Fruit fly (Drosophila melanogaster) whole organism, embryonic: Measurements from ENCODE around the gene CG32428.

ENCODE experiments used
- Atf-2 ChIP-seq: fragments of 200-800 bp; sonication (Bioruptor generic); optimal IDR thresholded peaks from 2 replicates; lab custom pipeline; 2016; ENCODE audit warnings: missing biosample characterization, missing genetic modification characterization
- BtbVII ChIP-seq: fragments of 200-800 bp; sonication (Bioruptor generic); optimal IDR thresholded peaks from 3 replicates; lab custom pipeline; 2017; ENCODE audit warnings: missing biosample characterization, mild to moderate bottlenecking, missing genetic modification characterization
- CG10209 ChIP-seq: fragments of 200-800 bp; sonication (Bioruptor generic); optimal IDR thresholded peaks from 3 replicates; lab custom pipeline; 2017; ENCODE audit warnings: missing biosample characterization, mild to moderate bottlenecking, missing genetic modification characterization, missing genetic modification reagents
- CG10543 ChIP-seq: fragments of 200-800 bp; sonication (Bioruptor generic); optimal IDR thresholded peaks from 3 replicates; lab custom pipeline; 2017; ENCODE audit warnings: missing biosample characterization, mild to moderate bottlenecking, missing genetic modification characterization, moderate library complexity
- CG10565 ChIP-seq: fragments of 200-800 bp; sonication (Bioruptor generic); optimal IDR thresholded peaks from 3 replicates; lab custom pipeline; 2016; ENCODE audit warnings: missing biosample characterization, mild to moderate bottlenecking, missing genetic modification characterization
- CG11696 ChIP-seq: fragments of 200-800 bp; sonication (Bioruptor generic); IDR thresholded peaks from 2 replicates; pipeline ENCODE4 v1.3.6; 2022; ENCODE audit warnings: missing biosample characterization, missing genetic modification characterization
- CG13123 ChIP-seq: fragments of 200-800 bp; sonication (Bioruptor generic); optimal IDR thresholded peaks from 2 replicates; lab custom pipeline; 2016; ENCODE audit warnings: missing biosample characterization, missing genetic modification characterization
- CG13775 ChIP-seq: fragments of 200-800 bp; sonication (Bioruptor generic); optimal IDR thresholded peaks from 3 replicates; lab custom pipeline; 2017; ENCODE audit warnings: missing biosample characterization, mild to moderate bottlenecking, missing genetic modification characterization
- CG16779 ChIP-seq: fragments of 200-800 bp; sonication (Bioruptor generic); IDR thresholded peaks from 2 replicates; pipeline ENCODE4 v1.3.6; 2022; ENCODE audit warnings: missing biosample characterization, missing genetic modification characterization
- CG16815 ChIP-seq: fragments of 200-800 bp; sonication (Bioruptor generic); optimal IDR thresholded peaks from 3 replicates; lab custom pipeline; 2017; ENCODE audit warnings: missing biosample characterization, mild to moderate bottlenecking, missing genetic modification characterization
- CG16863 ChIP-seq: fragments of 200-800 bp; sonication (Bioruptor generic); optimal IDR thresholded peaks from 3 replicates; lab custom pipeline; 2016; ENCODE audit warnings: missing biosample characterization, missing genetic modification characterization
- CG17568 ChIP-seq: fragments of 200-800 bp; sonication (Bioruptor generic); optimal IDR thresholded peaks from 2 replicates; lab custom pipeline; 2018; ENCODE audit warnings: missing biosample characterization, mild to moderate bottlenecking, missing genetic modification characterization, moderate library complexity
- CG1792 ChIP-seq: fragments of 200-800 bp; sonication (Bioruptor generic); optimal IDR thresholded peaks from 2 replicates; lab custom pipeline; 2016; ENCODE audit warnings: missing biosample characterization, missing genetic modification characterization
- CG1832 ChIP-seq: fragments of 200-800 bp; sonication (Bioruptor generic); optimal IDR thresholded peaks from 2 replicates; lab custom pipeline; 2017; ENCODE audit warnings: missing biosample characterization, mild to moderate bottlenecking, missing genetic modification characterization, inconsistent platforms
- CG18619 ChIP-seq: fragments of 200-800 bp; sonication (Bioruptor generic); optimal IDR thresholded peaks from 3 replicates; lab custom pipeline; 2017; ENCODE audit warnings: missing biosample characterization, mild to moderate bottlenecking, missing genetic modification characterization
- CG2678 ChIP-seq: fragments of 200-800 bp; sonication (Bioruptor generic); optimal IDR thresholded peaks from 3 replicates; lab custom pipeline; 2019; ENCODE audit warnings: missing biosample characterization, mild to moderate bottlenecking, missing genetic modification characterization, moderate library complexity
- CG32532 ChIP-seq: fragments of 200-800 bp; sonication (Bioruptor generic); IDR thresholded peaks from 2 replicates; pipeline ENCODE4 v1.3.6; 2022; ENCODE audit warnings: missing biosample characterization, missing genetic modification characterization
- CG32767 ChIP-seq: fragments of 200-800 bp; sonication (Bioruptor generic); IDR thresholded peaks from 2 replicates; pipeline ENCODE4 v1.3.6; 2022; ENCODE audit warnings: missing biosample characterization, missing genetic modification characterization
- CG3838 ChIP-seq: fragments of 200-800 bp; sonication (Bioruptor generic); optimal IDR thresholded peaks from 3 replicates; lab custom pipeline; 2016; ENCODE audit warnings: missing biosample characterization, missing genetic modification characterization
- CG4854 ChIP-seq: fragments of 200-800 bp; sonication (Bioruptor generic); optimal IDR thresholded peaks from 2 replicates; lab custom pipeline; 2016; ENCODE audit warnings: missing biosample characterization, missing genetic modification characterization, inconsistent platforms
- CG7987 ChIP-seq: fragments of 200-800 bp; sonication (Bioruptor generic); optimal IDR thresholded peaks from 2 replicates; lab custom pipeline; 2018; ENCODE audit warnings: missing biosample characterization, mild to moderate bottlenecking, missing genetic modification characterization, moderate library complexity
- CG8290 ChIP-seq, 3 experiments: fragments of 200-800 bp; sonication (Bioruptor generic); optimal IDR thresholded peaks; 2 replicates each; lab custom pipeline; 2016 to 2019; ENCODE audit warnings: missing biosample characterization in 3 of 3, missing genetic modification characterization in 3 of 3, mild to moderate bottlenecking in 2 of 3, moderate library complexity in 1 of 3
- CG9437 ChIP-seq: fragments of 200-800 bp; sonication (Bioruptor generic); optimal IDR thresholded peaks from 2 replicates; lab custom pipeline; 2018; ENCODE audit warnings: missing biosample characterization, mild to moderate bottlenecking, missing genetic modification characterization
- GATAe ChIP-seq: fragments of 200-800 bp; sonication (Bioruptor generic); conservative IDR thresholded peaks from 2 replicates; pipeline ENCODE4 v1.3.6; 2022; ENCODE audit warnings: missing biosample characterization, missing genetic modification characterization
- Gsc ChIP-seq: fragments of 200-800 bp; sonication (Bioruptor generic); IDR thresholded peaks from 2 replicates; pipeline ENCODE4 v1.3.6; 2022; ENCODE audit warnings: missing biosample characterization, missing genetic modification characterization
- Hand ChIP-seq: fragments of 200-800 bp; sonication (Bioruptor generic); optimal IDR thresholded peaks from 2 replicates; lab custom pipeline; 2017; ENCODE audit warnings: mild to moderate bottlenecking, missing biosample characterization, missing genetic modification reagents, missing genetic modification characterization
- Lpt ChIP-seq: fragments of >200 bp; optimal IDR thresholded peaks from 2 replicates; lab custom pipeline; 2018; ENCODE audit warnings: missing biosample characterization, missing genetic modification characterization
- Mad ChIP-seq: fragments of 200-800 bp; sonication (Bioruptor generic); optimal IDR thresholded peaks from 2 replicates; lab custom pipeline; 2016; ENCODE audit warnings: missing biosample characterization, missing genetic modification characterization
- Pdp1 ChIP-seq, 2 experiments: fragments of 200-800 bp; sonication (Bioruptor generic); optimal IDR thresholded peaks; 3 replicates each; lab custom pipeline; 2016; ENCODE audit warnings: missing biosample characterization in 2 of 2, missing genetic modification characterization in 2 of 2, mild to moderate bottlenecking in 1 of 2, moderate library complexity in 1 of 2
- Ravus ChIP-seq: fragments of 200-800 bp; sonication (Bioruptor generic); IDR thresholded peaks from 2 replicates; pipeline ENCODE4 v1.3.6; 2022; ENCODE audit warnings: missing biosample characterization, missing genetic modification characterization
- Rfx ChIP-seq: fragments of 200-800 bp; sonication (Bioruptor generic); IDR thresholded peaks from 2 replicates; pipeline ENCODE4 v1.3.6; 2022; ENCODE audit warnings: missing biosample characterization, missing genetic modification characterization
- caup ChIP-seq: fragments of 200-800 bp; sonication (Bioruptor generic); optimal IDR thresholded peaks from 3 replicates; lab custom pipeline; 2017; ENCODE audit warnings: missing biosample characterization, mild to moderate bottlenecking, missing genetic modification characterization, moderate library complexity; ENCODE audit not compliant: severe bottlenecking
- crc ChIP-seq: fragments of 200-800 bp; sonication (Bioruptor generic); optimal IDR thresholded peaks from 2 replicates; lab custom pipeline; 2016; ENCODE audit warnings: missing biosample characterization, missing genetic modification characterization
- crp ChIP-seq, 2 experiments: fragments of 200-800 bp; sonication (Bioruptor generic); optimal IDR thresholded peaks; 2 replicates in 1 of 2; 3 replicates in 1 of 2; lab custom pipeline; 2017; ENCODE audit warnings: missing biosample characterization in 2 of 2, missing genetic modification characterization in 2 of 2, mild to moderate bottlenecking in 1 of 2, moderate library complexity in 1 of 2
- dan ChIP-seq: fragments of 200-800 bp; sonication (Bioruptor generic); IDR thresholded peaks from 2 replicates; pipeline ENCODE4 v1.3.6; 2022; ENCODE audit warnings: missing biosample characterization, missing genetic modification characterization
- ems ChIP-seq: fragments of 200-800 bp; sonication (Bioruptor generic); optimal IDR thresholded peaks from 3 replicates; lab custom pipeline; 2016; ENCODE audit warnings: missing biosample characterization, missing genetic modification characterization
- gcm2 ChIP-seq: fragments of 200-800 bp; sonication (Bioruptor generic); optimal IDR thresholded peaks from 2 replicates; lab custom pipeline; 2016; ENCODE audit warnings: missing biosample characterization, missing genetic modification characterization
- gt ChIP-seq: fragments of 200-800 bp; sonication (Bioruptor generic); IDR thresholded peaks from 2 replicates; pipeline ENCODE4 v1.3.6; 2022; ENCODE audit warnings: missing biosample characterization, missing genetic modification characterization
- jigr1 ChIP-seq: fragments of 200-800 bp; sonication (Bioruptor generic); IDR thresholded peaks from 3 replicates; pipeline ENCODE4 v1.3.6; 2022; ENCODE audit warnings: missing biosample characterization, missing genetic modification characterization
- jing ChIP-seq: fragments of 200-800 bp; sonication (Bioruptor generic); optimal IDR thresholded peaks from 2 replicates; lab custom pipeline; 2018; ENCODE audit warnings: missing biosample characterization, mild to moderate bottlenecking, missing genetic modification characterization
- kni ChIP-seq: fragments of 200-800 bp; sonication (Bioruptor generic); optimal IDR thresholded peaks from 3 replicates; lab custom pipeline; 2017; ENCODE audit warnings: mild to moderate bottlenecking, missing biosample characterization, missing genetic modification reagents, missing genetic modification characterization
- lilli ChIP-seq: fragments of 200-800 bp; sonication (Bioruptor generic); optimal IDR thresholded peaks from 3 replicates; lab custom pipeline; 2016; ENCODE audit warnings: missing biosample characterization, missing genetic modification characterization
- pfk ChIP-seq: fragments of 200-800 bp; sonication (Bioruptor generic); optimal IDR thresholded peaks from 2 replicates; lab custom pipeline; 2018; ENCODE audit warnings: missing biosample characterization, mild to moderate bottlenecking, missing genetic modification characterization, moderate library complexity
- psq ChIP-seq: fragments of 200-800 bp; sonication (Bioruptor generic); optimal IDR thresholded peaks from 2 replicates; lab custom pipeline; 2017; ENCODE audit warnings: missing biosample characterization, missing genetic modification characterization
- sens ChIP-seq: fragments of 200-800 bp; sonication (Bioruptor generic); peaks from one replicate; lab custom pipeline; 2016; ENCODE audit warnings: missing biosample characterization, missing genetic modification characterization
- sob ChIP-seq: fragments of 200-800 bp; sonication (Bioruptor generic); IDR thresholded peaks from 2 replicates; pipeline ENCODE4 v1.3.6; 2022; ENCODE audit warnings: missing biosample characterization, missing genetic modification characterization
- vvl ChIP-seq: fragments of 200-800 bp; sonication (Bioruptor generic); IDR thresholded peaks from 2 replicates; pipeline ENCODE4 v1.3.6; 2022; ENCODE audit warnings: missing biosample characterization, missing genetic modification characterization
- zen ChIP-seq: fragments of 200-800 bp; sonication (Bioruptor generic); optimal IDR thresholded peaks from 3 replicates; lab custom pipeline; 2018; ENCODE audit warnings: missing biosample characterization, mild to moderate bottlenecking, missing genetic modification characterization, moderate library complexity

Gene CG32428

DNA sequence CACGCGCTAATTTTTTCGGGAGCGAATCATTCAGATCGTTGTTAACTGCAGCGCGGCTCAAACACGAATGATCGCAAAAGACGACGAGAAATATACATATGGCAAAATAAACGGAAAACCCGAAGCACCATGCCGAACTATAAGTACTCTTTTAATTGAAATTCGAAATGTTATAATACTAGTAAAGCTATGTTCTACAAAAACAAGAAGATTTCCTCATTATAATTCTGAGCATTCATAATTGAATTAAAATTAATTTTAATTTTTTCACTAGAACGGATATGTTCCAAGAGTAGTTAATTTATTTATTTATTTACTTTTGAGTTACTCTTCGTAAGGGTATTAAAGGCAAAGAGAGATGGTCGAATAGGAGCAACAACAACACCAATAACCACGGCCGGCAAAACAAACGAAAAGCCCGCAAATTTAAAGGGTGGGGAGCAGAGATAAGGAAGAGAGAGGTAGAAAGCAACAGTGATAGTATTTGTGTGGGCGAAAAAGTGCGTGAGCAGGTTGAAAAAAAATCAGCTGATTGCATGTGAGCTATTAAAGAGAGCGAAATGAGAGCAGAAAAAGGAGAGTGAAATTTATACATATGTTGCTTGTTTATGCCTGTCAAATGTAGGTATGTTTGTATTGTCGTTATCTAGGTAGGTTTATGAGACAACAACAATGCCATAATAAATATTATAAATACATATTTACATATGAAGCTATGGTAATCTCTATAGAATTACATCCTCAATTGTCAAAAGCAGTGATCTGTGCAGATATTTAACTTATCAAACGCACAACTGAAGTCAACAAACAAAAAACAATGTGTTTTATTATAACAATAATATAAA, 20.1 kb upstream of the CG32428 start (continued):
- TF ChIP-seq CG1792 (peak; percentile 13), jigr1 (GFP tag; lab: Robert Waterston, UW) (peak; percentile 53; the same call in 2 of the 3 replicates), crp (GFP tag; optimal IDR thresholded peaks at IDR 0.05; lab: Kevin White, UChicago) (peak in 1 of 2 experiments; percentile 61), CG13123 (GFP tag; lab: Kevin White, UChicago) (no peak), Rfx (GFP tag; lab: Robert Waterston, UW) (peak; percentile 83), jing (no peak), CG1832 (GFP tag; lab: Kevin White, UChicago) (no peak), CG13775 (GFP tag; lab: Kevin White, UChicago) (no peak), GATAe (GFP tag; lab: Robert Waterston, UW) (0 out of 2 replicates have a peak, but pooled peaks have one; percentile 27), sens (GFP tag; lab: Kevin White, UChicago) (peak; percentile 89), Ravus (no peak), Atf-2 (GFP tag; lab: Kevin White, UChicago) (peak; percentile 14), CG9437 (GFP tag; lab: Kevin White, UChicago) (peak; percentile 51), CG3838 (GFP tag; lab: Kevin White, UChicago) (peak; percentile 37), vvl (peak; percentile 90), BtbVII (GFP tag; lab: Kevin White, UChicago) (peak; percentile 48), CG2678 (tag; lab: Kevin White, UChicago) (peak; percentile 85), lilli (GFP tag; lab: Kevin White, UChicago) (peak; percentile 80), pfk (GFP tag; lab: Kevin White, UChicago) (peak; percentile 11), CG16863 (GFP tag; lab: Kevin White, UChicago) (no peak), CG10543 (peak; percentile 15), CG4854 (GFP tag; lab: Kevin White, UChicago) (peak; percentile 6), kni (GFP tag; lab: Kevin White, UChicago) (peak; percentile 39), psq (peak; percentile 39), CG7987 (GFP tag; lab: Kevin White, UChicago) (no peak), CG16779 (GFP tag; lab: Robert Waterston, UW) (no peak), crc (GFP tag; lab: Kevin White, UChicago) (no peak), CG17568 (GFP tag; lab: Kevin White, UChicago) (peak; percentile 57), CG11696 (GFP tag; lab: Robert Waterston, UW) (peak; percentile 59), gcm2 (GFP tag; lab: Kevin White, UChicago) (no peak), gt (GFP tag; lab: Robert Waterston, UW) (no peak), Hand (GFP tag; lab: Kevin White, UChicago) (peak; percentile 58), CG16815 (GFP tag; lab: Kevin White, UChicago) (peak; percentile 32), ems (peak; percentile 20), Lpt (no peak), dan (GFP tag; lab: Robert Waterston, UW) (no peak), Pdp1 (GFP tag; optimal IDR thresholded peaks at IDR 0.05; lab: Kevin White, UChicago) (peak; percentile 37 to 53), CG32532 (peak; percentile 85), CG18619 (GFP tag; lab: Kevin White, UChicago) (peak; percentile 54), CG32767 (peak; percentile 52; the same call in 1 of the 2 replicates), Mad (no peak), CG10209 (GFP tag; lab: Kevin White, UChicago) (peak; percentile 56), zen (tag; lab: Kevin White, UChicago) (peak; percentile 18), sob (peak; percentile 83), caup (GFP tag; lab: Kevin White, UChicago) (peak; percentile 57), Gsc (GFP tag; lab: Robert Waterston, UW) (no peak), CG8290 (GFP tag; optimal IDR thresholded peaks at IDR 0.05; lab: Kevin White, UChicago) (no peak), CG8290 (tag; optimal IDR thresholded peaks at IDR 0.05; lab: Kevin White, UChicago) (peak in 1 of 2 experiments; percentile 48), CG10565 (GFP tag; lab: Kevin White, UChicago) (no peak)
